Fruit fly (Drosophila melanogaster) Kc167 (cell line): Measurements from ENCODE around the gene Pex3.

Experiments
- Myc ChIP-seq: fragments of >200 bp; optimal IDR thresholded peaks from 2 replicates; lab custom pipeline; 2017; ENCODE audit warnings: missing external identifiers
- Sin3A ChIP-seq: fragments of >200 bp; optimal IDR thresholded peaks from 2 replicates; lab custom pipeline; 2018; ENCODE audit warnings: missing external identifiers
- h ChIP-seq: fragments of >200 bp; optimal IDR thresholded peaks from 3 replicates; lab custom pipeline; 2018; ENCODE audit warnings: missing external identifiers
- insv ChIP-seq: fragments of >200 bp; optimal IDR thresholded peaks from 3 replicates; lab custom pipeline; 2018; ENCODE audit warnings: missing external identifiers
- psq ChIP-seq: fragments of >200 bp; optimal IDR thresholded peaks from 2 replicates; lab custom pipeline; 2017; ENCODE audit warnings: missing external identifiers
- ttk ChIP-seq: sonication (Bioruptor generic); optimal IDR thresholded peaks from 2 replicates; lab custom pipeline; 2017; ENCODE audit warnings: missing external identifiers

dm6 chr3L:15169010-15169409 lies 24.9 kb downstream of the Pex3 start:
- TF ChIP-seq psq (lab: Kevin White, UChicago) = no peak
- TF ChIP-seq h = no peak
- TF ChIP-seq Myc (lab: Kevin White, UChicago) = no peak
- TF ChIP-seq Sin3A = no peak
- TF ChIP-seq ttk (lab: Kevin White, UChicago) = no peak
- TF ChIP-seq insv = no peak
